Worm (Caenorhabditis elegans) whole organism, mixed stage, embryonic: ENCODE data around the gene dcs-1.

ENCODE experiments used
- blmp-1 ChIP-seq: fragments of 150-350 bp; optimal IDR thresholded peaks from 2 replicates; lab custom pipeline; 2014; ENCODE audit warnings: missing biosample characterization, missing genetic modification characterization
- elt-1 ChIP-seq: sonication (generic microtip); optimal IDR thresholded peaks from 2 replicates; lab custom pipeline; 2017; ENCODE audit warnings: missing genetic modification characterization, mild to moderate bottlenecking, missing compliant biosample characterization, antibody characterized with exemption, moderate library complexity, borderline replicate concordance; ENCODE audit not compliant: insufficient read depth
- nhr-28 ChIP-seq: fragments of 150-350 bp; optimal IDR thresholded peaks from 2 replicates; lab custom pipeline; 2014; ENCODE audit warnings: missing biosample characterization, missing genetic modification characterization
- nhr-76 ChIP-seq: sonication (generic microtip); optimal IDR thresholded peaks from 2 replicates; lab custom pipeline; 2017; ENCODE audit warnings: missing biosample characterization, missing genetic modification characterization
- unc-39 ChIP-seq: fragments of 150-350 bp; optimal IDR thresholded peaks from 2 replicates; lab custom pipeline; 2014; ENCODE audit warnings: missing biosample characterization, missing genetic modification characterization

ce11 chrV:20133163-20133562 is 42.6 kb upstream of the dcs-1 start, which contains the start of gene ssu-1:
- no peak for TF ChIP-seq elt-1 (tag; lab: Kevin White, UChicago)
- no peak for TF ChIP-seq nhr-28
- TF ChIP-seq unc-39 (tag; lab: Kevin White, UChicago): no peak
- no peak for TF ChIP-seq blmp-1 (tag; lab: Kevin White, UChicago)
- no peak for TF ChIP-seq nhr-76 (tag; lab: Kevin White, UChicago)
